Fruit fly (Drosophila melanogaster) whole organism, embryonic: Measurements from ENCODE around the gene CG13613.

Experiments
- Bgb ChIP-seq: fragments of 200-800 bp; sonication (Bioruptor generic); IDR thresholded peaks from 2 replicates; pipeline ENCODE4 v1.3.6; 2022; ENCODE audit warnings: missing biosample characterization, missing genetic modification characterization; ENCODE audit not compliant: partially characterized antibody
- CG10431 ChIP-seq: fragments of 200-800 bp; sonication (Bioruptor generic); optimal IDR thresholded peaks from 3 replicates; lab custom pipeline; 2018; ENCODE audit warnings: missing biosample characterization, mild to moderate bottlenecking, missing genetic modification characterization
- CG11093 ChIP-seq: fragments of 200-800 bp; sonication (Bioruptor generic); IDR thresholded peaks from 3 replicates; pipeline ENCODE4 v1.3.6; 2022; ENCODE audit warnings: missing biosample characterization, missing genetic modification characterization
- CG12744 ChIP-seq: fragments of 200-800 bp; sonication (Bioruptor generic); optimal IDR thresholded peaks from 2 replicates; lab custom pipeline; 2016; ENCODE audit warnings: missing biosample characterization, missing genetic modification characterization
- CG13123 ChIP-seq: fragments of 200-800 bp; sonication (Bioruptor generic); optimal IDR thresholded peaks from 2 replicates; lab custom pipeline; 2016; ENCODE audit warnings: missing biosample characterization, missing genetic modification characterization
- CG13775 ChIP-seq: fragments of 200-800 bp; sonication (Bioruptor generic); optimal IDR thresholded peaks from 3 replicates; lab custom pipeline; 2017; ENCODE audit warnings: missing biosample characterization, mild to moderate bottlenecking, missing genetic modification characterization
- CG14860 ChIP-seq: fragments of 200-800 bp; sonication (Bioruptor generic); IDR thresholded peaks from 3 replicates; pipeline ENCODE4 v1.3.6; 2022; ENCODE audit warnings: missing biosample characterization, missing genetic modification characterization; ENCODE audit not compliant: partially characterized antibody
- CG16779 ChIP-seq: fragments of 200-800 bp; sonication (Bioruptor generic); IDR thresholded peaks from 2 replicates; pipeline ENCODE4 v1.3.6; 2022; ENCODE audit warnings: missing biosample characterization, missing genetic modification characterization
- CG17328 ChIP-seq: fragments of 200-800 bp; sonication (Bioruptor generic); IDR thresholded peaks from 2 replicates; pipeline ENCODE4 v1.3.6; 2022; ENCODE audit warnings: missing biosample characterization, missing genetic modification characterization
- CG18599 ChIP-seq: fragments of 200-800 bp; sonication (Bioruptor generic); optimal IDR thresholded peaks from 3 replicates; lab custom pipeline; 2017; ENCODE audit warnings: missing biosample characterization, missing genetic modification characterization, mild to moderate bottlenecking, moderate library complexity, missing genetic modification reagents
- CG30403 ChIP-seq: fragments of 200-800 bp; sonication (Bioruptor generic); optimal IDR thresholded peaks from 3 replicates; lab custom pipeline; 2016; ENCODE audit warnings: missing biosample characterization, missing genetic modification characterization
- CG32532 ChIP-seq: fragments of 200-800 bp; sonication (Bioruptor generic); IDR thresholded peaks from 2 replicates; pipeline ENCODE4 v1.3.6; 2022; ENCODE audit warnings: missing biosample characterization, missing genetic modification characterization
- CG4404 ChIP-seq: fragments of 200-800 bp; sonication (Bioruptor generic); IDR thresholded peaks from 2 replicates; pipeline ENCODE4 v1.3.6; 2022; ENCODE audit warnings: missing biosample characterization, missing genetic modification characterization
- CG4820 ChIP-seq: fragments of 200-800 bp; sonication (Bioruptor generic); optimal IDR thresholded peaks from 3 replicates; lab custom pipeline; 2016; ENCODE audit warnings: missing biosample characterization, missing genetic modification characterization
- CG6175 ChIP-seq: fragments of 200-800 bp; sonication (Bioruptor generic); IDR thresholded peaks from 3 replicates; pipeline ENCODE4 v1.3.6; 2022; ENCODE audit warnings: missing biosample characterization, missing genetic modification characterization
- CG7271 ChIP-seq: fragments of 200-800 bp; sonication (Bioruptor generic); optimal IDR thresholded peaks from 2 replicates; lab custom pipeline; 2018; ENCODE audit warnings: missing biosample characterization, mild to moderate bottlenecking, missing genetic modification characterization, moderate library complexity
- CG9609 ChIP-seq: fragments of 200-800 bp; sonication (Bioruptor generic); optimal IDR thresholded peaks from 3 replicates; lab custom pipeline; 2016; ENCODE audit warnings: missing biosample characterization, missing genetic modification characterization
- D19A ChIP-seq: fragments of 200-800 bp; optimal IDR thresholded peaks from 3 replicates; lab custom pipeline; 2019; ENCODE audit warnings: missing biosample characterization, mild to moderate bottlenecking, missing genetic modification characterization, moderate library complexity
- Eip74EF ChIP-seq, 2 experiments: fragments of 200-800 bp in 1 of 2; fragments of >200 bp in 1 of 2; sonication (Bioruptor generic) in 1 of 2; optimal IDR thresholded peaks; 2 replicates each; lab custom pipeline; 2017 to 2019; ENCODE audit warnings: missing biosample characterization in 2 of 2, missing genetic modification characterization in 2 of 2, mild to moderate bottlenecking in 1 of 2, moderate library complexity in 1 of 2
- Gsc ChIP-seq: fragments of 200-800 bp; sonication (Bioruptor generic); IDR thresholded peaks from 2 replicates; pipeline ENCODE4 v1.3.6; 2022; ENCODE audit warnings: missing biosample characterization, missing genetic modification characterization
- H15 ChIP-seq: fragments of 200-800 bp; sonication (Bioruptor generic); IDR thresholded peaks from 3 replicates; pipeline ENCODE4 v1.3.6; 2022; ENCODE audit warnings: missing biosample characterization, missing genetic modification characterization
- H2.0 ChIP-seq: fragments of 200-800 bp; sonication (Bioruptor generic); IDR thresholded peaks from 2 replicates; pipeline ENCODE4 v1.3.6; 2022; ENCODE audit warnings: missing biosample characterization, missing genetic modification characterization
- Hr78 ChIP-seq, 2 experiments: fragments of 200-800 bp in 1 of 2; fragments of >200 bp in 1 of 2; sonication (Bioruptor generic) in 1 of 2; optimal IDR thresholded peaks; 2 replicates each; lab custom pipeline; 2017 to 2019; ENCODE audit warnings: missing biosample characterization in 2 of 2, missing genetic modification characterization in 2 of 2, mild to moderate bottlenecking in 1 of 2, moderate library complexity in 1 of 2
- MBD-R2 ChIP-seq: fragments of 200-800 bp; sonication (Bioruptor generic); IDR thresholded peaks from 2 replicates; pipeline ENCODE4 v1.3.6; 2022; ENCODE audit warnings: missing biosample characterization, missing genetic modification characterization
- MESR4 ChIP-seq: fragments of 200-800 bp; sonication (Bioruptor generic); optimal IDR thresholded peaks from 2 replicates; lab custom pipeline; 2018; ENCODE audit warnings: missing biosample characterization, mild to moderate bottlenecking, missing genetic modification characterization, moderate library complexity
- Mes4 ChIP-seq: fragments of 200-800 bp; sonication (Bioruptor generic); optimal IDR thresholded peaks from 2 replicates; lab custom pipeline; 2016; ENCODE audit warnings: missing biosample characterization, missing genetic modification characterization
- NK7.1 ChIP-seq: fragments of 200-800 bp; sonication (Bioruptor generic); optimal IDR thresholded peaks from 3 replicates; lab custom pipeline; 2016; ENCODE audit warnings: missing biosample characterization, missing genetic modification characterization
- Nf-YA ChIP-seq: fragments of 200-800 bp; sonication (Bioruptor generic); IDR thresholded peaks from 2 replicates; pipeline ENCODE4 v1.3.6; 2022; ENCODE audit warnings: missing biosample characterization, missing genetic modification characterization
- Rfx ChIP-seq: fragments of 200-800 bp; sonication (Bioruptor generic); IDR thresholded peaks from 2 replicates; pipeline ENCODE4 v1.3.6; 2022; ENCODE audit warnings: missing biosample characterization, missing genetic modification characterization
- Scr ChIP-seq: fragments of 200-800 bp; sonication (Bioruptor generic); IDR thresholded peaks from 2 replicates; pipeline ENCODE4 v1.3.6; 2022; ENCODE audit warnings: missing biosample characterization, missing genetic modification characterization; ENCODE audit not compliant: partially characterized antibody
- Sry-β ChIP-seq: fragments of 200-800 bp; sonication (Bioruptor generic); optimal IDR thresholded peaks from 2 replicates; lab custom pipeline; 2018; ENCODE audit warnings: missing biosample characterization, mild to moderate bottlenecking, missing genetic modification characterization, moderate library complexity
- abd-A ChIP-seq: fragments of 200-800 bp; sonication (Bioruptor generic); optimal IDR thresholded peaks from 3 replicates; lab custom pipeline; 2019; ENCODE audit warnings: missing biosample characterization, mild to moderate bottlenecking, missing genetic modification characterization, moderate library complexity
- ara ChIP-seq: fragments of 200-800 bp; sonication (Bioruptor generic); IDR thresholded peaks from 2 replicates; pipeline ENCODE4 v1.3.6; 2022; ENCODE audit warnings: missing biosample characterization, missing genetic modification characterization
- ase ChIP-seq: fragments of 200-800 bp; sonication (Bioruptor generic); IDR thresholded peaks from 3 replicates; pipeline ENCODE4 v1.3.6; 2022; ENCODE audit warnings: missing biosample characterization, missing genetic modification characterization
- chinmo ChIP-seq: fragments of 200-800 bp; sonication (Bioruptor generic); IDR thresholded peaks from 4 replicates; pipeline ENCODE4 v1.3.6; 2022; ENCODE audit warnings: missing biosample characterization, missing genetic modification characterization; ENCODE audit not compliant: partially characterized antibody
- corto ChIP-seq: fragments of 200-800 bp; sonication (Bioruptor generic); optimal IDR thresholded peaks from 2 replicates; lab custom pipeline; 2016; ENCODE audit warnings: missing biosample characterization, mild to moderate bottlenecking, missing genetic modification characterization, moderate library complexity
- crol ChIP-seq: fragments of 200-800 bp; sonication (Bioruptor generic); IDR thresholded peaks from 2 replicates; pipeline ENCODE4 v1.3.6; 2022; ENCODE audit warnings: missing biosample characterization, missing genetic modification characterization
- emc ChIP-seq: fragments of 200-800 bp; sonication (Bioruptor generic); optimal IDR thresholded peaks from 2 replicates; lab custom pipeline; 2016; ENCODE audit warnings: missing biosample characterization, missing genetic modification characterization
- ind ChIP-seq: fragments of 200-800 bp; sonication (Bioruptor generic); optimal IDR thresholded peaks from 3 replicates; lab custom pipeline; 2016; ENCODE audit warnings: missing biosample characterization, missing genetic modification characterization
- klu ChIP-seq: fragments of 200-800 bp; sonication (Bioruptor generic); IDR thresholded peaks from 2 replicates; pipeline ENCODE4 v1.3.6; 2022; ENCODE audit warnings: missing biosample characterization, missing genetic modification characterization
- lov ChIP-seq, 2 experiments: fragments of 200-800 bp in 1 of 2; fragments of >200 bp in 1 of 2; sonication (Bioruptor generic) in 1 of 2; IDR thresholded peaks in 1 of 2; optimal IDR thresholded peaks in 1 of 2; 2 replicates in 1 of 2; 3 replicates in 1 of 2; pipeline versions ENCODE4 v1.3.6 to Lab custom; 2017 to 2022; ENCODE audit warnings: missing biosample characterization in 1 of 2, missing genetic modification characterization in 1 of 2
- mld ChIP-seq: fragments of 200-800 bp; sonication (Bioruptor generic); IDR thresholded peaks from 3 replicates; pipeline ENCODE4 v1.3.6; 2022; ENCODE audit warnings: missing biosample characterization, missing genetic modification characterization; ENCODE audit not compliant: partially characterized antibody
- onecut ChIP-seq: fragments of 200-800 bp; sonication (Bioruptor generic); IDR thresholded peaks from 2 replicates; pipeline ENCODE4 v1.3.6; 2022; ENCODE audit warnings: missing biosample characterization, missing genetic modification characterization
- pho ChIP-seq: fragments of 200-800 bp; sonication (Bioruptor generic); optimal IDR thresholded peaks from 2 replicates; lab custom pipeline; 2016; ENCODE audit warnings: missing biosample characterization, missing genetic modification characterization
- salm ChIP-seq: fragments of 200-800 bp; sonication (Bioruptor generic); optimal IDR thresholded peaks from 2 replicates; lab custom pipeline; 2018; ENCODE audit warnings: missing biosample characterization, mild to moderate bottlenecking, missing genetic modification characterization
- scrt ChIP-seq: fragments of 200-800 bp; sonication (Bioruptor generic); optimal IDR thresholded peaks from 2 replicates; lab custom pipeline; 2018; ENCODE audit warnings: missing biosample characterization, mild to moderate bottlenecking, missing genetic modification characterization, moderate library complexity
- sens ChIP-seq: fragments of 200-800 bp; sonication (Bioruptor generic); peaks from one replicate; lab custom pipeline; 2016; ENCODE audit warnings: missing biosample characterization, missing genetic modification characterization
- sim ChIP-seq: fragments of 200-800 bp; sonication (Bioruptor generic); IDR thresholded peaks from 2 replicates; pipeline ENCODE4 v1.3.6; 2022; ENCODE audit warnings: missing biosample characterization, missing genetic modification characterization
- so ChIP-seq: fragments of 200-800 bp; sonication (Bioruptor generic); IDR thresholded peaks from 3 replicates; pipeline ENCODE4 v1.3.6; 2022; ENCODE audit warnings: missing biosample characterization, missing genetic modification characterization
- tap ChIP-seq: fragments of 200-800 bp; optimal IDR thresholded peaks from 3 replicates; lab custom pipeline; 2019; ENCODE audit warnings: missing biosample characterization, mild to moderate bottlenecking, missing genetic modification characterization, moderate library complexity
- zen2 ChIP-seq: fragments of 200-800 bp; sonication (Bioruptor generic); IDR thresholded peaks from 3 replicates; pipeline ENCODE4 v1.3.6; 2022; ENCODE audit warnings: missing biosample characterization, missing genetic modification characterization; ENCODE audit not compliant: partially characterized antibody

The CG13613 gene

dm6 chr3R:24320342-24320711 lies 45.0 kb upstream of the CG13613 start (continued):
- TF ChIP-seq H2.0 (GFP tag; lab: Robert Waterston, UW) (no peak), NK7.1 (GFP tag; lab: Kevin White, UChicago) (no peak), corto (GFP tag; lab: Kevin White, UChicago) (no peak), CG11093 (GFP tag; lab: Robert Waterston, UW) (no peak), mld (GFP tag; lab: Robert Waterston, UW) (peak; percentile 62; the same call in 2 of the 3 replicates), pho (GFP tag; lab: Kevin White, UChicago) (no peak), CG12744 (no peak), Bgb (GFP tag; lab: Robert Waterston, UW) (peak; percentile 80), CG17328 (GFP tag; lab: Robert Waterston, UW) (no peak), CG13123 (GFP tag; lab: Kevin White, UChicago) (no peak), onecut (GFP tag; lab: Robert Waterston, UW) (peak; percentile 45; the same call in 1 of the 2 replicates), Gsc (GFP tag; lab: Robert Waterston, UW) (no peak), CG10431 (no peak), so (GFP tag; lab: Robert Waterston, UW) (no peak), H15 (GFP tag; lab: Robert Waterston, UW) (no peak), scrt (no peak), CG4404 (GFP tag; lab: Robert Waterston, UW) (no peak), lov (optimal IDR thresholded peaks at IDR 0.05; lab: Kevin White, UChicago) (no peak), lov (GFP tag; IDR thresholded peaks at IDR 0.05; lab: Robert Waterston, UW) (no peak), abd-A (no peak), Hr78 (GFP tag; optimal IDR thresholded peaks at IDR 0.05; lab: Kevin White, UChicago) (no peak), CG6175 (GFP tag; lab: Robert Waterston, UW) (no peak), chinmo (GFP tag; lab: Robert Waterston, UW) (peak; percentile 81; the same call in 3 of the 4 replicates), sens (peak; percentile 90), sim (no peak), MESR4 (GFP tag; lab: Kevin White, UChicago) (peak; percentile 43), CG7271 (tag; lab: Kevin White, UChicago) (no peak), Rfx (GFP tag; lab: Robert Waterston, UW) (peak; percentile 52; the same call in 1 of the 2 replicates), Sry-β (GFP tag; lab: Kevin White, UChicago) (no peak), ara (no peak), MBD-R2 (GFP tag; lab: Robert Waterston, UW) (peak; percentile 49), D19A (no peak), CG4820 (GFP tag; lab: Kevin White, UChicago) (no peak), salm (tag; lab: Kevin White, UChicago) (no peak), CG13775 (GFP tag; lab: Kevin White, UChicago) (no peak), Nf-YA (GFP tag; lab: Robert Waterston, UW) (no peak), CG18599 (GFP tag; lab: Kevin White, UChicago) (no peak), CG14860 (GFP tag; lab: Robert Waterston, UW) (peak; percentile 11; the same call in 1 of the 3 replicates), Mes4 (no peak), ind (GFP tag; lab: Kevin White, UChicago) (no peak), zen2 (GFP tag; lab: Robert Waterston, UW) (peak; percentile 57; the same call in 2 of the 3 replicates), CG30403 (GFP tag; lab: Kevin White, UChicago) (peak; percentile 6), CG16779 (GFP tag; lab: Robert Waterston, UW) (no peak), Scr (peak; percentile 68), klu (GFP tag; lab: Robert Waterston, UW) (no peak), crol (GFP tag; lab: Robert Waterston, UW) (no peak), Eip74EF (GFP tag; optimal IDR thresholded peaks at IDR 0.05; lab: Kevin White, UChicago) (no peak), ase (GFP tag; lab: Robert Waterston, UW) (no peak), emc (no peak), CG32532 (GFP tag; lab: Robert Waterston, UW) (no peak), CG9609 (GFP tag; lab: Kevin White, UChicago) (no peak), tap (tag; lab: Kevin White, UChicago) (no peak)
